Worm (Caenorhabditis elegans): ENCODE results near the gene fce-2.

DNA sequence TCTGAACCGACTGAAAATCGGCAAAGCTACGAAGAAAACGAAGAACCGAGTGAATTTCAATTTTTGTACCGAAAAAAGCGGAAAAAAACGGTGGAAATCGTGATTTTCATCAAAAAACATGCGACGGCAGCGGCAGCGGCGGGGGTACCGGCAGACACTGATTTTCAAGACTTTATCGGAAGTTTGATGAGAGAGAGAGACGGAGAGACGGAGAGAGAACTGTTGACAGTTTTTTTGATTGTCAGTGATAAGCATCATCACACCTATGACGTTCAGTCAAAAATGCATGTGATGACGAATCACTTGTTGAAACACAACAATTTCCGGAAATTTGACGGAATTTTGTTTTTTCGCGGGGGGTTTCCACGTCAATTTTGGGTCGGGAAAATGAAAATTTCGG lies 11.7 kb upstream of the fce-2 start:
- TF ChIP-seq odd-2 (tag; optimal IDR thresholded peaks at IDR 0.05) (no peak), pha-4 (tag; optimal IDR thresholded peaks at IDR 0.05) (no peak), unc-55 (GFP tag; optimal IDR thresholded peaks at IDR 0.05) (no peak), ceh-45 (GFP tag; IDR thresholded peaks at IDR 0.05) (no peak), ama-1 (optimal IDR thresholded peaks at IDR 0.05) (no peak)

Data from whole organism, late embryonic.